Worm (Caenorhabditis elegans) whole organism, midembryonic: ENCODE measurements around the gene acs-12.

Experiments used
- cog-1 ChIP-seq: sonication (generic microtip); optimal IDR thresholded peaks from 2 replicates; lab custom pipeline; 2016; ENCODE audit warnings: missing genetic modification characterization, missing compliant biosample characterization
- flt-1 ChIP-seq: fragments of 200-800 bp; sonication (Bioruptor generic); IDR thresholded peaks from 2 replicates; pipeline ENCODE4 v1.3.6; 2022; ENCODE audit warnings: missing genetic modification characterization, missing compliant biosample characterization
- ztf-29 ChIP-seq: fragments of 200-800 bp; sonication (Bioruptor generic); IDR thresholded peaks from 2 replicates; pipeline ENCODE4 v1.3.6; 2022; ENCODE audit warnings: missing genetic modification reagents, missing genetic modification characterization, missing compliant biosample characterization

DNA sequence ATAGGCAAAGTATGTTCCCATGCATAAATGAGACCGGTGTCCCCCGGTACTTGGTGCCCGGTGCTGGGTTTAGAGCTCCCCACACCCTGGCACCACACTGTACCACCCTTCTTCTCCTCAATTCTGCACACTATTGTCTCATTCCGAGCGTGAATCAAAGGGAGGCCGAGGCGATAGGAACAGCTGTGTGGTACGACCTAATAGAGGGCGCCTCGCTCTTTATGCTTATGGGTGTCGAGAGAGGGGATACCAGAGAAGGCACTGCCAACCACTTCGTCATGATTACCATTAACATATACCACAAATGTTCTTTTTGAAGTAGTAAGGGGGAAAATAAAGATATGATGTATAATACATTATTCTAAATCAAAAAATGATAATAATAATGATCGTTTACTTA is 33.3 kb upstream of the acs-12 start:
- TF ChIP-seq cog-1 (tag; lab: Kevin White, UChicago): no peak
- TF ChIP-seq flt-1 (GFP tag; lab: Robert Waterston, UW): no peak
- no peak for TF ChIP-seq ztf-29 (GFP tag; lab: Robert Waterston, UW)
